Fruit fly (Drosophila melanogaster) whole organism, embryonic: ENCODE data around the gene CG32767.
A peak's percentile ranks its signal among the peaks of the same experiment; 100 is the strongest.

ENCODE experiments used
- Awh ChIP-seq: fragments of 200-800 bp; sonication (Bioruptor generic); IDR thresholded peaks from 2 replicates; pipeline ENCODE4, ENCODE4 v1.3.6; 2022; ENCODE audit warnings: missing biosample characterization, missing genetic modification characterization
- Bgb ChIP-seq: fragments of 200-800 bp; sonication (Bioruptor generic); IDR thresholded peaks from 2 replicates; pipeline ENCODE4 v1.3.6; 2022; ENCODE audit warnings: missing biosample characterization, missing genetic modification characterization; ENCODE audit not compliant: partially characterized antibody
- Blimp-1 ChIP-seq: fragments of 200-800 bp; sonication (Bioruptor generic); optimal IDR thresholded peaks from 3 replicates; lab custom pipeline; 2018; ENCODE audit warnings: missing biosample characterization, missing genetic modification characterization, mild to moderate bottlenecking, moderate library complexity, missing genetic modification reagents
- CG10959 ChIP-seq: fragments of 200-800 bp; sonication (Bioruptor generic); IDR thresholded peaks from 2 replicates; pipeline ENCODE4 v1.3.6; 2022; ENCODE audit warnings: missing biosample characterization, missing genetic modification characterization
- CG11247 ChIP-seq: fragments of 200-800 bp; sonication (Bioruptor generic); IDR thresholded peaks from 2 replicates; pipeline ENCODE4 v1.3.6; 2022; ENCODE audit warnings: missing biosample characterization, missing genetic modification characterization
- CG12071 ChIP-seq: fragments of 200-800 bp; sonication (Bioruptor generic); optimal IDR thresholded peaks from 3 replicates; lab custom pipeline; 2018; ENCODE audit warnings: missing biosample characterization, mild to moderate bottlenecking, missing genetic modification characterization
- CG14965 ChIP-seq: fragments of 200-800 bp; sonication (Bioruptor generic); optimal IDR thresholded peaks from 2 replicates; lab custom pipeline; 2016; ENCODE audit warnings: missing biosample characterization, missing genetic modification characterization, borderline replicate concordance
- CG1602 ChIP-seq: fragments of 200-800 bp; sonication (Bioruptor generic); optimal IDR thresholded peaks from 3 replicates; lab custom pipeline; 2016; ENCODE audit warnings: missing biosample characterization, missing genetic modification characterization
- CG1647 ChIP-seq: fragments of 200-800 bp; sonication (Bioruptor generic); optimal IDR thresholded peaks from 3 replicates; lab custom pipeline; 2016; ENCODE audit warnings: missing biosample characterization, missing genetic modification characterization
- CG1792 ChIP-seq: fragments of 200-800 bp; sonication (Bioruptor generic); optimal IDR thresholded peaks from 2 replicates; lab custom pipeline; 2016; ENCODE audit warnings: missing biosample characterization, missing genetic modification characterization
- CG2678 ChIP-seq: fragments of 200-800 bp; sonication (Bioruptor generic); optimal IDR thresholded peaks from 3 replicates; lab custom pipeline; 2019; ENCODE audit warnings: missing biosample characterization, mild to moderate bottlenecking, missing genetic modification characterization, moderate library complexity
- CG2875 ChIP-seq: fragments of 200-800 bp; sonication (Bioruptor generic); optimal IDR thresholded peaks from 2 replicates; lab custom pipeline; 2017; ENCODE audit warnings: missing biosample characterization, mild to moderate bottlenecking, missing genetic modification characterization, missing genetic modification reagents
- CG31365 ChIP-seq: fragments of 200-800 bp; sonication (Bioruptor generic); optimal IDR thresholded peaks from 2 replicates; lab custom pipeline; 2018; ENCODE audit warnings: missing biosample characterization, mild to moderate bottlenecking, missing genetic modification characterization
- CG32532 ChIP-seq: fragments of 200-800 bp; sonication (Bioruptor generic); IDR thresholded peaks from 2 replicates; pipeline ENCODE4 v1.3.6; 2022; ENCODE audit warnings: missing biosample characterization, missing genetic modification characterization
- CG34376 ChIP-seq: fragments of 200-800 bp; sonication (Bioruptor generic); optimal IDR thresholded peaks from 2 replicates; lab custom pipeline; 2018; ENCODE audit warnings: missing biosample characterization, mild to moderate bottlenecking, missing genetic modification characterization
- CG4360 ChIP-seq: fragments of 200-800 bp; sonication (Bioruptor generic); IDR thresholded peaks from 2 replicates; pipeline ENCODE4 v1.3.6; 2022; ENCODE audit warnings: missing biosample characterization, missing genetic modification characterization
- CG43689 ChIP-seq: fragments of 200-800 bp; sonication (Bioruptor generic); IDR thresholded peaks from 2 replicates; pipeline ENCODE4 v1.3.6; 2022; ENCODE audit warnings: missing biosample characterization, missing genetic modification characterization
- CG4424 ChIP-seq: fragments of 200-800 bp; sonication (Bioruptor generic); optimal IDR thresholded peaks from 3 replicates; lab custom pipeline; 2016; ENCODE audit warnings: missing biosample characterization, missing genetic modification characterization
- CG9215 ChIP-seq: fragments of 200-800 bp; sonication (Bioruptor generic); IDR thresholded peaks from 2 replicates; pipeline ENCODE4 v1.3.6; 2022; ENCODE audit warnings: missing biosample characterization, missing genetic modification characterization
- Doc3 ChIP-seq: fragments of 200-800 bp; sonication (Bioruptor generic); IDR thresholded peaks from 3 replicates; pipeline ENCODE4 v1.3.6; 2022; ENCODE audit warnings: missing biosample characterization, missing genetic modification characterization; ENCODE audit not compliant: partially characterized antibody
- Fer3 ChIP-seq: fragments of 200-800 bp; sonication (Bioruptor generic); optimal IDR thresholded peaks from 2 replicates; lab custom pipeline; 2018; ENCODE audit warnings: missing biosample characterization, mild to moderate bottlenecking, missing genetic modification characterization, moderate library complexity
- Hr39 ChIP-seq: fragments of >200 bp; optimal IDR thresholded peaks from 2 replicates; lab custom pipeline; 2017
- Lhr ChIP-seq: fragments of 200-800 bp; sonication (Bioruptor generic); optimal IDR thresholded peaks from 3 replicates; lab custom pipeline; 2017; ENCODE audit warnings: mild to moderate bottlenecking, missing biosample characterization, missing genetic modification reagents, missing genetic modification characterization
- MTF-1 ChIP-seq: fragments of 200-800 bp; sonication (Bioruptor generic); optimal IDR thresholded peaks from 2 replicates; lab custom pipeline; 2018; ENCODE audit warnings: missing biosample characterization, mild to moderate bottlenecking, missing genetic modification characterization, borderline replicate concordance
- NC2α ChIP-seq: fragments of 200-800 bp; sonication (Bioruptor generic); optimal IDR thresholded peaks from 2 replicates; lab custom pipeline; 2016; ENCODE audit warnings: missing biosample characterization, missing genetic modification characterization
- NC2β ChIP-seq: fragments of 200-800 bp; sonication (Bioruptor generic); optimal IDR thresholded peaks from 2 replicates; lab custom pipeline; 2016; ENCODE audit warnings: missing biosample characterization, missing genetic modification characterization
- NfI ChIP-seq: fragments of 200-800 bp; sonication (Bioruptor generic); optimal IDR thresholded peaks from 3 replicates; lab custom pipeline; 2018; ENCODE audit warnings: missing biosample characterization, mild to moderate bottlenecking, missing genetic modification characterization, moderate library complexity
- Sin3A ChIP-seq: fragments of >200 bp; optimal IDR thresholded peaks from 2 replicates; lab custom pipeline; 2018
- Stat92E ChIP-seq, 3 experiments: fragments of >200 bp in 2 of 3; fragments of 200-800 bp in 1 of 3; sonication (Bioruptor generic) in 1 of 3; optimal IDR thresholded peaks; 2 replicates each; lab custom pipeline; 2017 to 2019; ENCODE audit warnings: missing biosample characterization in 3 of 3, missing genetic modification characterization in 3 of 3, mild to moderate bottlenecking in 1 of 3, moderate library complexity in 1 of 3
- Trl ChIP-seq, 3 experiments: fragments of >200 bp in 2 of 3; fragments of 200-800 bp in 1 of 3; sonication (Bioruptor generic) in 1 of 3; optimal IDR thresholded peaks; 2 replicates in 1 of 3; 3 replicates in 2 of 3; lab custom pipeline; 2016 to 2017; ENCODE audit warnings: missing biosample characterization in 1 of 3, missing genetic modification characterization in 1 of 3
- ap ChIP-seq: fragments of 200-800 bp; sonication (Bioruptor generic); IDR thresholded peaks from 2 replicates; pipeline ENCODE4 v1.3.6; 2022; ENCODE audit warnings: missing biosample characterization, missing genetic modification characterization
- ash1 ChIP-seq: fragments of 200-800 bp; sonication (Bioruptor generic); optimal IDR thresholded peaks from 2 replicates; lab custom pipeline; 2018; ENCODE audit warnings: missing biosample characterization, mild to moderate bottlenecking, missing genetic modification characterization
- ato ChIP-seq: fragments of 200-800 bp; sonication (Bioruptor generic); IDR thresholded peaks from 2 replicates; pipeline ENCODE4 v1.3.6; 2022; ENCODE audit warnings: missing biosample characterization, missing genetic modification characterization; ENCODE audit not compliant: partially characterized antibody
- bcd ChIP-seq: fragments of 200-800 bp; sonication (Bioruptor generic); optimal IDR thresholded peaks from 2 replicates; lab custom pipeline; 2017; ENCODE audit warnings: missing biosample characterization, mild to moderate bottlenecking, missing genetic modification characterization
- cg ChIP-seq: fragments of 200-800 bp; sonication (Bioruptor generic); optimal IDR thresholded peaks from 3 replicates; lab custom pipeline; 2019; ENCODE audit warnings: missing biosample characterization, mild to moderate bottlenecking, missing genetic modification characterization, moderate library complexity
- disco-r ChIP-seq: fragments of 200-800 bp; sonication (Bioruptor generic); optimal IDR thresholded peaks from 2 replicates; lab custom pipeline; 2016; ENCODE audit warnings: missing biosample characterization, missing genetic modification characterization
- dysf ChIP-seq: fragments of 200-800 bp; sonication (Bioruptor generic); IDR thresholded peaks from 3 replicates; pipeline ENCODE4 v1.3.6; 2022; ENCODE audit warnings: missing biosample characterization, missing genetic modification characterization
- grn ChIP-seq: fragments of 200-800 bp; sonication (Bioruptor generic); optimal IDR thresholded peaks from 3 replicates; lab custom pipeline; 2017; ENCODE audit warnings: missing biosample characterization, missing genetic modification characterization
- gt ChIP-seq: fragments of 200-800 bp; sonication (Bioruptor generic); IDR thresholded peaks from 2 replicates; pipeline ENCODE4 v1.3.6; 2022; ENCODE audit warnings: missing biosample characterization, missing genetic modification characterization
- insv ChIP-seq, 2 experiments: fragments of 200-800 bp; sonication (Bioruptor generic); optimal IDR thresholded peaks; 3 replicates each; lab custom pipeline; 2016 to 2018; ENCODE audit warnings: missing biosample characterization in 2 of 2, missing genetic modification characterization in 2 of 2
- ken ChIP-seq: fragments of 200-800 bp; sonication (Bioruptor generic); IDR thresholded peaks from 3 replicates; pipeline ENCODE4 v1.3.6; 2022; ENCODE audit warnings: missing biosample characterization, missing genetic modification characterization
- maf-S ChIP-seq: fragments of 200-800 bp; sonication (Bioruptor generic); optimal IDR thresholded peaks from 2 replicates; lab custom pipeline; 2016; ENCODE audit warnings: missing biosample characterization, missing genetic modification characterization
- pb ChIP-seq: fragments of 200-800 bp; sonication (Bioruptor generic); optimal IDR thresholded peaks from 3 replicates; lab custom pipeline; 2016; ENCODE audit warnings: missing biosample characterization, missing genetic modification characterization
- seq ChIP-seq: fragments of 200-800 bp; sonication (Bioruptor generic); IDR thresholded peaks from 2 replicates; pipeline ENCODE4 v1.3.6; 2022; ENCODE audit warnings: missing biosample characterization, missing genetic modification characterization
- slbo ChIP-seq: fragments of 200-800 bp; sonication (Bioruptor generic); IDR thresholded peaks from 2 replicates; pipeline ENCODE4 v1.3.6; 2022; ENCODE audit warnings: missing biosample characterization, missing genetic modification characterization
- sna ChIP-seq: fragments of 200-800 bp; sonication (Bioruptor generic); IDR thresholded peaks from 2 replicates; pipeline ENCODE4 v1.3.6; 2022; ENCODE audit warnings: missing biosample characterization, missing genetic modification characterization; ENCODE audit not compliant: partially characterized antibody
- stc ChIP-seq: fragments of 200-800 bp; sonication (Bioruptor generic); IDR thresholded peaks from 2 replicates; pipeline ENCODE4 v1.3.6; 2022; ENCODE audit warnings: missing biosample characterization, missing genetic modification characterization
- tio ChIP-seq: fragments of 200-800 bp; sonication (Bioruptor generic); optimal IDR thresholded peaks from 2 replicates; lab custom pipeline; 2017; ENCODE audit warnings: missing biosample characterization, missing genetic modification characterization, inconsistent platforms
- vnd ChIP-seq: fragments of 200-800 bp; sonication (Bioruptor generic); IDR thresholded peaks from 3 replicates; pipeline ENCODE4 v1.3.6; 2022; ENCODE audit warnings: missing biosample characterization, missing genetic modification characterization; ENCODE audit not compliant: partially characterized antibody

CG32767 gene

dm6 chrX:5082840-5083646 lies 1.5 kb downstream of the CG32767 start (continued):
- TF ChIP-seq ato (GFP tag; lab: Robert Waterston, UW) (no peak), CG10959 (no peak), MTF-1 (GFP tag; lab: Kevin White, UChicago) (no peak), slbo (GFP tag; lab: Robert Waterston, UW) (peak; percentile 37; the same call in 1 of the 2 replicates), bcd (peak; percentile 1), NC2α (GFP tag; lab: Kevin White, UChicago) (no peak), Blimp-1 (GFP tag; lab: Kevin White, UChicago) (no peak), CG31365 (tag; lab: Kevin White, UChicago) (no peak), CG4360 (peak; percentile 53), disco-r (no peak), CG11247 (GFP tag; lab: Robert Waterston, UW) (0 out of 2 replicates have a peak, but pooled peaks have one; percentile 26), Sin3A (lab: Kevin White, UChicago) (peak; percentile 46), grn (GFP tag; lab: Kevin White, UChicago) (no peak), pb (peak; percentile 20), vnd (GFP tag; lab: Robert Waterston, UW) (no peak), CG9215 (GFP tag; lab: Robert Waterston, UW) (no peak), CG2875 (GFP tag; lab: Kevin White, UChicago) (no peak), Doc3 (GFP tag; lab: Robert Waterston, UW) (no peak), NfI (GFP tag; lab: Kevin White, UChicago) (no peak), CG43689 (GFP tag; lab: Robert Waterston, UW) (no peak), Trl (optimal IDR thresholded peaks at IDR 0.05; lab: Kevin White, UChicago) (no peak), Trl (GFP tag; optimal IDR thresholded peaks at IDR 0.05; lab: Kevin White, UChicago) (peak; percentile 2), Fer3 (tag; lab: Kevin White, UChicago) (no peak), sna (GFP tag; lab: Robert Waterston, UW) (no peak; the same call in 1 of the 2 replicates), Lhr (GFP tag; lab: Kevin White, UChicago) (peak; percentile 13), stc (GFP tag; lab: Robert Waterston, UW) (no peak), CG14965 (GFP tag; lab: Kevin White, UChicago) (no peak), ap (GFP tag; lab: Robert Waterston, UW) (no peak), ken (GFP tag; lab: Robert Waterston, UW) (peak; percentile 57; the same call in 1 of the 3 replicates), seq (GFP tag; lab: Robert Waterston, UW) (peak; percentile 60), CG34376 (no peak), dysf (GFP tag; lab: Robert Waterston, UW) (no peak), CG4424 (no peak), CG1792 (GFP tag; lab: Kevin White, UChicago) (peak; percentile 47), tio (no peak), ash1 (no peak), CG1647 (GFP tag; lab: Kevin White, UChicago) (peak; percentile 24), NC2β (GFP tag; lab: Kevin White, UChicago) (peak; percentile 36), CG2678 (tag; lab: Kevin White, UChicago) (no peak), gt (GFP tag; lab: Robert Waterston, UW) (no peak), CG1602 (GFP tag; lab: Kevin White, UChicago) (no peak), Stat92E (GFP tag; optimal IDR thresholded peaks at IDR 0.05; lab: Kevin White, UChicago) (no peak), cg (GFP tag; lab: Kevin White, UChicago) (peak; percentile 90), Awh (GFP tag; lab: Robert Waterston, UW) (no peak), insv (GFP tag; optimal IDR thresholded peaks at IDR 0.05; lab: Kevin White, UChicago) (no peak), maf-S (GFP tag; lab: Kevin White, UChicago) (no peak), CG32532 (no peak; the same call in 1 of the 2 replicates), CG12071 (GFP tag; lab: Kevin White, UChicago) (no peak), Hr39 (no peak), Bgb (GFP tag; lab: Robert Waterston, UW) (peak; percentile 47; the same call in 1 of the 2 replicates)
